Worm (Caenorhabditis elegans) whole organism, L3 larva: Measurements from ENCODE around the gene lgc-46.

Experiments
- R02D3.7 ChIP-seq: fragments of 150-350 bp; optimal IDR thresholded peaks from 2 replicates; lab custom pipeline; 2014; ENCODE audit warnings: missing biosample characterization, missing genetic modification characterization
- ceh-9 ChIP-seq: sonication (generic microtip); optimal IDR thresholded peaks from 2 replicates; lab custom pipeline; 2018; ENCODE audit warnings: missing biosample characterization, missing genetic modification characterization
- elt-2 ChIP-seq: sonication (generic microtip); optimal IDR thresholded peaks from 2 replicates; lab custom pipeline; 2016; ENCODE audit warnings: missing genetic modification reagents, mild to moderate bottlenecking, missing genetic modification characterization, missing compliant biosample characterization
- jun-1 ChIP-seq: fragments of 150-350 bp; optimal IDR thresholded peaks from 2 replicates; lab custom pipeline; 2014; ENCODE audit warnings: missing biosample characterization, missing genetic modification reagents, missing genetic modification characterization
- lin-15B ChIP-seq: fragments of 150-350 bp; optimal IDR thresholded peaks from 2 replicates; lab custom pipeline; 2014; ENCODE audit warnings: missing biosample characterization, missing genetic modification characterization
- mdl-1 ChIP-seq: fragments of 150-350 bp; optimal IDR thresholded peaks from 2 replicates; lab custom pipeline; 2014; ENCODE audit warnings: missing biosample characterization, missing genetic modification characterization
- nhr-12 ChIP-seq: fragments of 150-350 bp; optimal IDR thresholded peaks from 2 replicates; lab custom pipeline; 2014; ENCODE audit warnings: missing biosample characterization, missing genetic modification characterization
- nhr-23 ChIP-seq: fragments of 150-350 bp; optimal IDR thresholded peaks from 2 replicates; lab custom pipeline; 2014; ENCODE audit warnings: missing biosample characterization, missing genetic modification reagents, missing genetic modification characterization
- nhr-77 ChIP-seq: fragments of 150-350 bp; optimal IDR thresholded peaks from 2 replicates; lab custom pipeline; 2014; ENCODE audit warnings: missing biosample characterization, missing genetic modification characterization
- sea-2 ChIP-seq: fragments of 150-350 bp; sonication (generic microtip); optimal IDR thresholded peaks from 4 replicates; lab custom pipeline; 2014; ENCODE audit warnings: missing biosample characterization, missing genetic modification reagents, missing genetic modification characterization
- skn-1 ChIP-seq: fragments of 150-350 bp; optimal IDR thresholded peaks from 2 replicates; lab custom pipeline; 2014; ENCODE audit warnings: missing biosample characterization, missing genetic modification characterization
- unc-39 ChIP-seq: sonication (generic microtip); optimal IDR thresholded peaks from 4 replicates; lab custom pipeline; 2017; ENCODE audit warnings: missing biosample characterization, missing genetic modification characterization
- zag-1 ChIP-seq: fragments of 150-350 bp; optimal IDR thresholded peaks from 2 replicates; lab custom pipeline; 2014; ENCODE audit warnings: missing biosample characterization, missing genetic modification characterization

DNA sequence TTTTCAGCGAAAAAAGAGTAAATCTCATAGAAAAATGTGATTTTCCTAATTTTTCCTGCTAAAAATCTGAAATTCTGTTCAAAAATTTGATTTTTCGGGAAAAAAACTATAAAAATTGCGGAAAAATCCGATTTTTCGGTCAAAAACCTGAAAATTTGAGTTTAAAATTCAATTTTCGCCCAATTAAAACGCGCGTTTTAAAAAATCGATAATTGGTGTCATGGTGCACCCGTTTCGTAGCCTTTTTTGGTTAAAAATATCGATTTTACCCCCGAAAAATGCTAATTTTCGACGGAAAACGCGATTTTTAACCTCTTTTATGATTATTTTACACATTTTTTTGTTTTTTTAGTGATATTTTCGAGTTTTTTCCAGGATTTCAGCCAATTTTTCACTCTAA is 50.9 kb downstream of the lgc-46 start:
- TF ChIP-seq nhr-12 (tag; lab: Kevin White, UChicago) (no peak), elt-2 (tag; lab: Kevin White, UChicago) (no peak), mdl-1 (tag; lab: Kevin White, UChicago) (no peak), lin-15B (tag; lab: Kevin White, UChicago) (no peak), sea-2 (GFP tag; lab: Kevin White, UChicago) (no peak), zag-1 (tag; lab: Kevin White, UChicago) (no peak), skn-1 (no peak), unc-39 (tag; lab: Kevin White, UChicago) (no peak), R02D3.7 (tag; lab: Kevin White, UChicago) (no peak), jun-1 (no peak), nhr-23 (tag; lab: Kevin White, UChicago) (no peak), nhr-77 (tag; lab: Kevin White, UChicago) (no peak), ceh-9 (tag; lab: Kevin White, UChicago) (no peak)
